Fruit fly (Drosophila melanogaster): ENCODE results near the gene HIPP1.
A peak's percentile ranks its signal among the peaks of the same experiment; 100 is the strongest.

HIPP1 gene

dm6 chr3L:20796757-20797156 is 12.7 kb upstream of the HIPP1 start:
- TF ChIP-seq ey (GFP tag; optimal IDR thresholded peaks at IDR 0.05) (no peak), woc (GFP tag; optimal IDR thresholded peaks at IDR 0.05) (no peak), br (GFP tag; optimal IDR thresholded peaks at IDR 0.05) (no peak), dl (GFP tag; optimal IDR thresholded peaks at IDR 0.05; ENCODE audit: insufficient read depth in 1 of 2, partially characterized antibody in 2 of 2) (no peak), dmrt93B (GFP tag; optimal IDR thresholded peaks at IDR 0.05) (no peak), jim (GFP tag; optimal IDR thresholded peaks at IDR 0.05) (no peak), N (GFP tag; optimal IDR thresholded peaks at IDR 0.05) (no peak), OdsH (GFP tag; optimal IDR thresholded peaks at IDR 0.05) (no peak), Dif (GFP tag; optimal IDR thresholded peaks at IDR 0.05; ENCODE audit: partially characterized antibody) (no peak), psq (GFP tag; optimal IDR thresholded peaks at IDR 0.05) (no peak), foxo (GFP tag; optimal IDR thresholded peaks at IDR 0.05) (no peak), Sp1 (GFP tag; optimal IDR thresholded peaks at IDR 0.05) (no peak)

dm6 chr3L:20797379-20797778 is 12.1 kb upstream of the HIPP1 start:
- TF ChIP-seq foxo (GFP tag; optimal IDR thresholded peaks at IDR 0.05) (no peak), woc (GFP tag; optimal IDR thresholded peaks at IDR 0.05) (no peak), usp (GFP tag; optimal IDR thresholded peaks at IDR 0.05) (no peak), brk (GFP tag; optimal IDR thresholded peaks at IDR 0.05) (no peak), Hr83 (GFP tag; optimal IDR thresholded peaks at IDR 0.05; ENCODE audit: poor library complexity, severe bottlenecking) (no peak)

- TF ChIP-seq h (GFP tag; optimal IDR thresholded peaks at IDR 0.05) (no peak), HLH106 (tag; optimal IDR thresholded peaks at IDR 0.05) (peak; percentile 85), Hr78 (GFP tag; optimal IDR thresholded peaks at IDR 0.05) (no peak), rgr (GFP tag; optimal IDR thresholded peaks at IDR 0.05) (peak; percentile 94), lola (GFP tag; optimal IDR thresholded peaks at IDR 0.05) (no peak), dl (GFP tag; optimal IDR thresholded peaks at IDR 0.05; ENCODE audit: insufficient read depth in 1 of 2, partially characterized antibody in 2 of 2) (no peak), psq (GFP tag; optimal IDR thresholded peaks at IDR 0.05) (peak; percentile 70), br (GFP tag; optimal IDR thresholded peaks at IDR 0.05) (no peak), brk (GFP tag; optimal IDR thresholded peaks at IDR 0.05) (no peak), Vsx2 (GFP tag; optimal IDR thresholded peaks at IDR 0.05; ENCODE audit: partially characterized antibody) (no peak), pan (optimal IDR thresholded peaks at IDR 0.05) (no peak), fru (GFP tag; optimal IDR thresholded peaks at IDR 0.05) (no peak), N (GFP tag; optimal IDR thresholded peaks at IDR 0.05) (no peak), sv (GFP tag; optimal IDR thresholded peaks at IDR 0.05) (peak; percentile 78), CG32264 (GFP tag; optimal IDR thresholded peaks at IDR 0.05) (no peak), dmrt93B (GFP tag; optimal IDR thresholded peaks at IDR 0.05) (peak; percentile 97), jim (GFP tag; optimal IDR thresholded peaks at IDR 0.05) (no peak), ey (GFP tag; optimal IDR thresholded peaks at IDR 0.05) (no peak), Myc (optimal IDR thresholded peaks at IDR 0.05) (peak; percentile 43), GATAd (GFP tag; optimal IDR thresholded peaks at IDR 0.05) (no peak), tai (GFP tag; optimal IDR thresholded peaks at IDR 0.05) (no peak), Mio (GFP tag; optimal IDR thresholded peaks at IDR 0.05) (no peak), Jra (GFP tag; optimal IDR thresholded peaks at IDR 0.05) (no peak), usp (GFP tag; optimal IDR thresholded peaks at IDR 0.05) (no peak), woc (GFP tag; optimal IDR thresholded peaks at IDR 0.05) (no peak), Hnf4 (GFP tag; optimal IDR thresholded peaks at IDR 0.05) (no peak), Dif (GFP tag; optimal IDR thresholded peaks at IDR 0.05; ENCODE audit: partially characterized antibody) (no peak), sage (GFP tag; optimal IDR thresholded peaks at IDR 0.05) (no peak), Hr83 (GFP tag; optimal IDR thresholded peaks at IDR 0.05; ENCODE audit: poor library complexity, severe bottlenecking) (peak; percentile 95), Rel (GFP tag; optimal IDR thresholded peaks at IDR 0.05) (peak; percentile 17), Rel (tag; optimal IDR thresholded peaks at IDR 0.05) (peak; percentile 85), OdsH (GFP tag; optimal IDR thresholded peaks at IDR 0.05) (peak; percentile 83), CG9705 (GFP tag; optimal IDR thresholded peaks at IDR 0.05) (peak; percentile 95), Dfd (GFP tag; optimal IDR thresholded peaks at IDR 0.05) (no peak), dsf (GFP tag; optimal IDR thresholded peaks at IDR 0.05; ENCODE audit: borderline replicate concordance) (no peak), foxo (GFP tag; optimal IDR thresholded peaks at IDR 0.05) (no peak), Sp1 (GFP tag; optimal IDR thresholded peaks at IDR 0.05) (peak; percentile 85), CrebA (GFP tag; optimal IDR thresholded peaks at IDR 0.05; ENCODE audit: borderline replicate concordance) (no peak), Abd-B (GFP tag; optimal IDR thresholded peaks at IDR 0.05) (no peak)
Measured at dm6 chr3L:20798325-20798846, 11.1 kb upstream of the HIPP1 start, which contains the start of the genes CG3698 and tzn. Gene CG3698, minus strand, starts transcription at chr3L:20798375. Gene tzn, plus strand, starts transcription at chr3L:20798645.
